Fruit fly (Drosophila melanogaster) whole organism, embryonic: ENCODE measurements around the gene CG31098.

Experiments used
- Antp ChIP-seq: fragments of 200-800 bp; sonication (Bioruptor generic); optimal IDR thresholded peaks from 3 replicates; lab custom pipeline; 2016; ENCODE audit warnings: missing biosample characterization, missing genetic modification characterization
- B-H2 ChIP-seq: fragments of 200-800 bp; sonication (Bioruptor generic); optimal IDR thresholded peaks from 2 replicates; lab custom pipeline; 2018; ENCODE audit warnings: missing biosample characterization, mild to moderate bottlenecking, missing genetic modification characterization
- CG12071 ChIP-seq: fragments of 200-800 bp; sonication (Bioruptor generic); optimal IDR thresholded peaks from 3 replicates; lab custom pipeline; 2018; ENCODE audit warnings: missing biosample characterization, mild to moderate bottlenecking, missing genetic modification characterization
- CG12155 ChIP-seq: fragments of 200-800 bp; sonication (Bioruptor generic); optimal IDR thresholded peaks from 3 replicates; lab custom pipeline; 2016; ENCODE audit warnings: missing biosample characterization, missing genetic modification characterization
- CG12769 ChIP-seq: fragments of 200-800 bp; sonication (Bioruptor generic); optimal IDR thresholded peaks from 2 replicates; lab custom pipeline; 2019; ENCODE audit warnings: missing biosample characterization, mild to moderate bottlenecking, missing genetic modification characterization, moderate library complexity
- CG13123 ChIP-seq: fragments of 200-800 bp; sonication (Bioruptor generic); optimal IDR thresholded peaks from 2 replicates; lab custom pipeline; 2016; ENCODE audit warnings: missing biosample characterization, missing genetic modification characterization
- CG15479 ChIP-seq: fragments of 200-800 bp; sonication (Bioruptor generic); optimal IDR thresholded peaks from 3 replicates; lab custom pipeline; 2019; ENCODE audit warnings: missing biosample characterization, mild to moderate bottlenecking, missing genetic modification characterization, moderate library complexity
- CG15696 ChIP-seq: fragments of 200-800 bp; sonication (Bioruptor generic); optimal IDR thresholded peaks from 2 replicates; lab custom pipeline; 2019; ENCODE audit warnings: missing biosample characterization, mild to moderate bottlenecking, missing genetic modification characterization, moderate library complexity
- CG1603 ChIP-seq: fragments of 200-800 bp; sonication (Bioruptor generic); optimal IDR thresholded peaks from 2 replicates; lab custom pipeline; 2019; ENCODE audit warnings: missing biosample characterization, mild to moderate bottlenecking, missing genetic modification characterization, moderate library complexity
- CG16863 ChIP-seq: fragments of 200-800 bp; sonication (Bioruptor generic); optimal IDR thresholded peaks from 3 replicates; lab custom pipeline; 2016; ENCODE audit warnings: missing biosample characterization, missing genetic modification characterization
- CG1792 ChIP-seq: fragments of 200-800 bp; sonication (Bioruptor generic); optimal IDR thresholded peaks from 2 replicates; lab custom pipeline; 2016; ENCODE audit warnings: missing biosample characterization, missing genetic modification characterization
- CG32532 ChIP-seq: fragments of 200-800 bp; sonication (Bioruptor generic); IDR thresholded peaks from 2 replicates; pipeline ENCODE4 v1.3.6; 2022; ENCODE audit warnings: missing biosample characterization, missing genetic modification characterization
- CG33213 ChIP-seq: fragments of 200-800 bp; sonication (Bioruptor generic); optimal IDR thresholded peaks from 3 replicates; lab custom pipeline; 2016; ENCODE audit warnings: missing biosample characterization, missing genetic modification characterization
- CG33557 ChIP-seq: fragments of 200-800 bp; sonication (Bioruptor generic); optimal IDR thresholded peaks from 2 replicates; lab custom pipeline; 2019; ENCODE audit warnings: missing biosample characterization, mild to moderate bottlenecking, missing genetic modification characterization, moderate library complexity
- CG3838 ChIP-seq: fragments of 200-800 bp; sonication (Bioruptor generic); optimal IDR thresholded peaks from 3 replicates; lab custom pipeline; 2016; ENCODE audit warnings: missing biosample characterization, missing genetic modification characterization
- CG4328 ChIP-seq: fragments of 200-800 bp; sonication (Bioruptor generic); optimal IDR thresholded peaks from 3 replicates; lab custom pipeline; 2017; ENCODE audit warnings: missing biosample characterization, missing genetic modification reagents, missing genetic modification characterization
- CG4360 ChIP-seq: fragments of 200-800 bp; sonication (Bioruptor generic); IDR thresholded peaks from 2 replicates; pipeline ENCODE4 v1.3.6; 2022; ENCODE audit warnings: missing biosample characterization, missing genetic modification characterization
- CG4404 ChIP-seq: fragments of 200-800 bp; sonication (Bioruptor generic); IDR thresholded peaks from 2 replicates; pipeline ENCODE4 v1.3.6; 2022; ENCODE audit warnings: missing biosample characterization, missing genetic modification characterization
- CHES-1-like ChIP-seq: fragments of 200-800 bp; sonication (Bioruptor generic); optimal IDR thresholded peaks from 2 replicates; lab custom pipeline; 2016; ENCODE audit warnings: missing biosample characterization, missing genetic modification characterization
- Dbx ChIP-seq: fragments of 200-800 bp; sonication (Bioruptor generic); IDR thresholded peaks from 3 replicates; pipeline ENCODE4 v1.3.6; 2022; ENCODE audit warnings: missing biosample characterization, missing genetic modification characterization
- E2f2 ChIP-seq: fragments of 200-800 bp; sonication (Bioruptor generic); IDR thresholded peaks from 2 replicates; pipeline ENCODE4 v1.3.6; 2022; ENCODE audit warnings: missing biosample characterization, missing genetic modification characterization
- Ets65A ChIP-seq: fragments of 200-800 bp; sonication (Bioruptor generic); peaks from one replicate; lab custom pipeline; 2016; ENCODE audit warnings: missing biosample characterization, missing genetic modification characterization
- Fer3 ChIP-seq: fragments of 200-800 bp; sonication (Bioruptor generic); optimal IDR thresholded peaks from 2 replicates; lab custom pipeline; 2018; ENCODE audit warnings: missing biosample characterization, mild to moderate bottlenecking, missing genetic modification characterization, moderate library complexity
- Gug ChIP-seq: fragments of 200-800 bp; sonication (Bioruptor generic); IDR thresholded peaks from 4 replicates; pipeline ENCODE4 v1.3.6; 2022; ENCODE audit warnings: missing biosample characterization, missing genetic modification characterization
- HLH3B ChIP-seq: fragments of 200-800 bp; sonication (Bioruptor generic); IDR thresholded peaks from 2 replicates; pipeline ENCODE4 v1.3.6; 2022; ENCODE audit warnings: missing biosample characterization, missing genetic modification characterization
- HLHmδ ChIP-seq: fragments of 200-800 bp; sonication (Bioruptor generic); optimal IDR thresholded peaks from 2 replicates; lab custom pipeline; 2018; ENCODE audit warnings: missing biosample characterization, mild to moderate bottlenecking, missing genetic modification characterization, moderate library complexity
- Hmx ChIP-seq: fragments of 200-800 bp; sonication (Bioruptor generic); optimal IDR thresholded peaks from 2 replicates; lab custom pipeline; 2016; ENCODE audit warnings: missing biosample characterization, missing genetic modification characterization
- Lim3 ChIP-seq: fragments of 200-800 bp; sonication (Bioruptor generic); IDR thresholded peaks from 2 replicates; pipeline ENCODE4 v1.3.6; 2022; ENCODE audit warnings: missing biosample characterization, missing genetic modification characterization
- MTF-1 ChIP-seq: fragments of 200-800 bp; sonication (Bioruptor generic); optimal IDR thresholded peaks from 2 replicates; lab custom pipeline; 2018; ENCODE audit warnings: missing biosample characterization, mild to moderate bottlenecking, missing genetic modification characterization, borderline replicate concordance
- NFAT ChIP-seq: fragments of 200-800 bp; sonication (Bioruptor generic); IDR thresholded peaks from 2 replicates; pipeline ENCODE4 v1.3.6; 2022; ENCODE audit warnings: missing biosample characterization, missing genetic modification characterization
- Optix ChIP-seq: fragments of 200-800 bp; sonication (Bioruptor generic); IDR thresholded peaks from 3 replicates; pipeline ENCODE4 v1.3.6; 2022; ENCODE audit warnings: missing biosample characterization, missing genetic modification characterization
- Ssrp ChIP-seq: fragments of 200-800 bp; sonication (Bioruptor generic); optimal IDR thresholded peaks from 2 replicates; lab custom pipeline; 2018; ENCODE audit warnings: missing biosample characterization, mild to moderate bottlenecking, missing genetic modification characterization, moderate library complexity
- ara ChIP-seq: fragments of 200-800 bp; sonication (Bioruptor generic); IDR thresholded peaks from 2 replicates; pipeline ENCODE4 v1.3.6; 2022; ENCODE audit warnings: missing biosample characterization, missing genetic modification characterization
- bab2 ChIP-seq: fragments of 200-800 bp; sonication (Bioruptor generic); optimal IDR thresholded peaks from 2 replicates; lab custom pipeline; 2016; ENCODE audit warnings: missing biosample characterization, missing genetic modification characterization
- cas ChIP-seq: fragments of 200-800 bp; sonication (Bioruptor generic); IDR thresholded peaks from 2 replicates; pipeline ENCODE4 v1.3.6; 2022; ENCODE audit warnings: missing biosample characterization, missing genetic modification characterization
- croc ChIP-seq: fragments of 200-800 bp; sonication (Bioruptor generic); conservative IDR thresholded peaks from 3 replicates; pipeline ENCODE4 v1.3.6; 2022; ENCODE audit warnings: missing biosample characterization, missing genetic modification characterization
- dmrt11E ChIP-seq: fragments of 200-800 bp; sonication (Bioruptor generic); optimal IDR thresholded peaks from 3 replicates; lab custom pipeline; 2018; ENCODE audit warnings: missing biosample characterization, mild to moderate bottlenecking, missing genetic modification characterization, moderate library complexity
- dpn ChIP-seq, 2 experiments: fragments of 200-800 bp; sonication (Bioruptor generic); optimal IDR thresholded peaks; 3 replicates each; lab custom pipeline; 2016; ENCODE audit warnings: missing biosample characterization in 2 of 2, missing genetic modification characterization in 2 of 2
- fd96Cb ChIP-seq: fragments of 200-800 bp; sonication (Bioruptor generic); optimal IDR thresholded peaks from 2 replicates; lab custom pipeline; 2018; ENCODE audit warnings: missing biosample characterization, mild to moderate bottlenecking, missing genetic modification characterization, moderate library complexity
- kay ChIP-seq: fragments of 200-800 bp; sonication (Bioruptor generic); optimal IDR thresholded peaks from 2 replicates; lab custom pipeline; 2016; ENCODE audit warnings: missing biosample characterization, missing genetic modification characterization
- lola ChIP-seq, 3 experiments: fragments of >200 bp in 2 of 3; fragments of 200-800 bp in 1 of 3; sonication (Bioruptor generic) in 1 of 3; optimal IDR thresholded peaks; 2 replicates each; lab custom pipeline; 2017 to 2019; ENCODE audit warnings: missing biosample characterization in 3 of 3, missing genetic modification characterization in 3 of 3, mild to moderate bottlenecking in 1 of 3, moderate library complexity in 1 of 3
- luna ChIP-seq: fragments of 200-800 bp; sonication (Bioruptor generic); optimal IDR thresholded peaks from 2 replicates; lab custom pipeline; 2016; ENCODE audit warnings: missing biosample characterization, missing genetic modification characterization
- org-1 ChIP-seq: fragments of 200-800 bp; sonication (Bioruptor generic); optimal IDR thresholded peaks from 2 replicates; lab custom pipeline; 2017; ENCODE audit warnings: missing biosample characterization, missing genetic modification characterization
- ranshi ChIP-seq: fragments of 200-800 bp; sonication (Bioruptor generic); IDR thresholded peaks from 2 replicates; pipeline ENCODE4 v1.3.6; 2022; ENCODE audit warnings: missing biosample characterization, missing genetic modification characterization
- salm ChIP-seq: fragments of 200-800 bp; sonication (Bioruptor generic); optimal IDR thresholded peaks from 2 replicates; lab custom pipeline; 2018; ENCODE audit warnings: missing biosample characterization, mild to moderate bottlenecking, missing genetic modification characterization
- sd ChIP-seq: fragments of 200-800 bp; sonication (Bioruptor generic); optimal IDR thresholded peaks from 3 replicates; lab custom pipeline; 2018; ENCODE audit warnings: missing biosample characterization, mild to moderate bottlenecking, missing genetic modification characterization, moderate library complexity
- sob ChIP-seq: fragments of 200-800 bp; sonication (Bioruptor generic); IDR thresholded peaks from 2 replicates; pipeline ENCODE4 v1.3.6; 2022; ENCODE audit warnings: missing biosample characterization, missing genetic modification characterization
- usp ChIP-seq: fragments of >200 bp; optimal IDR thresholded peaks from 2 replicates; lab custom pipeline; 2017; ENCODE audit warnings: missing biosample characterization, missing genetic modification characterization
- yki ChIP-seq: fragments of >200 bp; optimal IDR thresholded peaks from 3 replicates; lab custom pipeline; 2018
- zen2 ChIP-seq: fragments of 200-800 bp; sonication (Bioruptor generic); IDR thresholded peaks from 3 replicates; pipeline ENCODE4 v1.3.6; 2022; ENCODE audit warnings: missing biosample characterization, missing genetic modification characterization; ENCODE audit not compliant: partially characterized antibody

Gene CG31098

dm6 chr3R:25249145-25250141 lies 43.3 kb downstream of the CG31098 start, which contains the start of gene Nup358 (continued):
- no peak for TF ChIP-seq Gug (GFP tag; lab: Robert Waterston, UW)
- TF ChIP-seq sob (GFP tag; lab: Robert Waterston, UW), result no peak
- peak; percentile 64 for TF ChIP-seq sd
- no peak for TF ChIP-seq Ssrp (tag; lab: Kevin White, UChicago)
- TF ChIP-seq NFAT (GFP tag; lab: Robert Waterston, UW), result 0 out of 2 replicates have a peak, but pooled peaks have one; percentile 31
- TF ChIP-seq CG1603 (tag; lab: Kevin White, UChicago), result peak; percentile 62
- no peak for TF ChIP-seq CHES-1-like (GFP tag; lab: Kevin White, UChicago)
- TF ChIP-seq bab2 (GFP tag; lab: Kevin White, UChicago), result no peak
- TF ChIP-seq Ets65A (GFP tag; lab: Kevin White, UChicago), result no peak
- TF ChIP-seq lola (GFP tag; optimal IDR thresholded peaks at IDR 0.05; lab: Kevin White, UChicago), result no peak
- TF ChIP-seq kay, result no peak
- no peak for TF ChIP-seq CG4360 (GFP tag; lab: Robert Waterston, UW)
- no peak for TF ChIP-seq luna
- TF ChIP-seq salm, result no peak
- peak; percentile 55 for TF ChIP-seq B-H2
- no peak for TF ChIP-seq CG1792 (GFP tag; lab: Kevin White, UChicago)
- TF ChIP-seq ranshi (GFP tag; lab: Robert Waterston, UW), result no peak
- peak; percentile 74 for TF ChIP-seq E2f2
- TF ChIP-seq Fer3 (tag; lab: Kevin White, UChicago), result no peak
- TF ChIP-seq ara (GFP tag; lab: Robert Waterston, UW), result no peak
- TF ChIP-seq CG12071, result no peak
- TF ChIP-seq yki (lab: Kevin White, UChicago), result no peak
- TF ChIP-seq fd96Cb, result no peak
- no peak for TF ChIP-seq CG13123 (GFP tag; lab: Kevin White, UChicago)
- no peak for TF ChIP-seq cas
- no peak for TF ChIP-seq dpn (GFP tag; optimal IDR thresholded peaks at IDR 0.05; lab: Kevin White, UChicago)
- TF ChIP-seq HLHmδ (GFP tag; lab: Kevin White, UChicago), result no peak
- TF ChIP-seq CG3838 (GFP tag; lab: Kevin White, UChicago), result no peak
- no peak for TF ChIP-seq Antp (GFP tag; lab: Kevin White, UChicago)
- no peak for TF ChIP-seq CG16863
- TF ChIP-seq croc (GFP tag; lab: Robert Waterston, UW), result no peak
- TF ChIP-seq Optix, result no peak
- no peak for TF ChIP-seq CG12155 (GFP tag; lab: Kevin White, UChicago)
- TF ChIP-seq HLH3B, result no peak
- TF ChIP-seq dmrt11E (tag; lab: Kevin White, UChicago), result no peak
- no peak for TF ChIP-seq org-1 (GFP tag; lab: Kevin White, UChicago)
- TF ChIP-seq CG4328 (GFP tag; lab: Kevin White, UChicago), result no peak
- TF ChIP-seq Lim3, result no peak
- no peak for TF ChIP-seq CG33557
- TF ChIP-seq usp (GFP tag; lab: Kevin White, UChicago), result no peak
- TF ChIP-seq CG15696 (tag; lab: Kevin White, UChicago), result no peak
- TF ChIP-seq CG15479, result peak; percentile 70
- TF ChIP-seq zen2 (GFP tag; lab: Robert Waterston, UW), result peak; percentile 98
- TF ChIP-seq CG33213 (GFP tag; lab: Kevin White, UChicago), result no peak
- no peak for TF ChIP-seq CG4404 (GFP tag; lab: Robert Waterston, UW)
- TF ChIP-seq Hmx (GFP tag; lab: Kevin White, UChicago), result no peak
- no peak for TF ChIP-seq MTF-1 (GFP tag; lab: Kevin White, UChicago)
- TF ChIP-seq CG32532 (GFP tag; lab: Robert Waterston, UW), result peak; percentile 21; the same call in 1 of the 2 replicates
- TF ChIP-seq CG12769, result no peak
- peak; percentile 54; the same call in 1 of the 3 replicates for TF ChIP-seq Dbx (GFP tag; lab: Robert Waterston, UW)
